Worm (Caenorhabditis elegans): ENCODE data around the gene ssp-10.

Gene ssp-10

ce11 chrIV:9803544-9803943, 47.3 kb downstream of the ssp-10 start (continued):
- no peak for TF ChIP-seq zip-4 (GFP tag; optimal IDR thresholded peaks at IDR 0.05)
- peak in 1 of 2 experiments; percentile 47 for TF ChIP-seq mdl-1 (tag; optimal IDR thresholded peaks at IDR 0.05)
- no peak for TF ChIP-seq ets-5 (GFP tag; IDR thresholded peaks at IDR 0.05)
- TF ChIP-seq Y116A8C.19 (tag; optimal IDR thresholded peaks at IDR 0.05; ENCODE audit: borderline replicate concordance) = no peak
- TF ChIP-seq pax-3 (tag; optimal IDR thresholded peaks at IDR 0.05) = no peak
- peak; percentile 87 for TF ChIP-seq mep-1 (tag; optimal IDR thresholded peaks at IDR 0.05)
- no peak for TF ChIP-seq mab-9 (GFP tag; IDR thresholded peaks at IDR 0.05)
- peak; percentile 61 for TF ChIP-seq nhr-90 (tag; optimal IDR thresholded peaks at IDR 0.05; ENCODE audit: poor library complexity)
- peak; percentile 69 for TF ChIP-seq blmp-1 (tag; optimal IDR thresholded peaks at IDR 0.05)
- peak; percentile 38 for TF ChIP-seq nhr-77 (tag; optimal IDR thresholded peaks at IDR 0.05)
- TF ChIP-seq F16B12.6 (tag; optimal IDR thresholded peaks at IDR 0.05) = no peak
- no peak for TF ChIP-seq fkh-10 (GFP tag; optimal IDR thresholded peaks at IDR 0.05)
- TF ChIP-seq snu-23 (GFP tag; optimal IDR thresholded peaks at IDR 0.05) = peak; percentile 82
- no peak for TF ChIP-seq C04F5.9 (tag; optimal IDR thresholded peaks at IDR 0.05)
- no peak for TF ChIP-seq lin-15B (tag; optimal IDR thresholded peaks at IDR 0.05)
- TF ChIP-seq jun-1 (tag; optimal IDR thresholded peaks at IDR 0.05) = peak; percentile 65
- TF ChIP-seq tlp-1 (tag; optimal IDR thresholded peaks at IDR 0.05) = no peak
- TF ChIP-seq unc-62 (GFP tag; optimal IDR thresholded peaks at IDR 0.05) = no peak
- TF ChIP-seq unc-30 (tag; optimal IDR thresholded peaks at IDR 0.05) = no peak
- peak; percentile 30 for TF ChIP-seq nhr-47 (tag; optimal IDR thresholded peaks at IDR 0.05)
- peak; percentile 33; the same call in 1 of the 2 replicates for TF ChIP-seq grh-1 (GFP tag; IDR thresholded peaks at IDR 0.05)
- peak; percentile 64 for TF ChIP-seq elt-2 (tag; optimal IDR thresholded peaks at IDR 0.05)
- no peak for TF ChIP-seq isw-1 (GFP tag; IDR thresholded peaks at IDR 0.05)
- no peak for TF ChIP-seq ceh-88 (GFP tag; IDR thresholded peaks at IDR 0.05)
- no peak for TF ChIP-seq nhr-12 (tag; optimal IDR thresholded peaks at IDR 0.05)
- TF ChIP-seq ceh-90 (tag; optimal IDR thresholded peaks at IDR 0.05) = no peak
- TF ChIP-seq nhr-71 (tag; optimal IDR thresholded peaks at IDR 0.05) = peak; percentile 82
- no peak for TF ChIP-seq nhr-84 (tag; optimal IDR thresholded peaks at IDR 0.05)
- TF ChIP-seq ceh-82 (tag; optimal IDR thresholded peaks at IDR 0.05) = peak in 1 of 3 experiments; percentile 18
- no peak for TF ChIP-seq snpc-4 (tag; optimal IDR thresholded peaks at IDR 0.05)
- TF ChIP-seq mef-2 (tag; optimal IDR thresholded peaks at IDR 0.05) = no peak
- TF ChIP-seq xbp-1 (tag; optimal IDR thresholded peaks at IDR 0.05) = peak; percentile 41
- TF ChIP-seq hlh-17 (GFP tag; optimal IDR thresholded peaks at IDR 0.05; ENCODE audit: borderline replicate concordance) = no peak
- TF ChIP-seq nhr-85 (tag) = peak; percentile 87
- no peak for TF ChIP-seq efl-3 (GFP tag; optimal IDR thresholded peaks at IDR 0.05)
- TF ChIP-seq sox-4 (tag; optimal IDR thresholded peaks at IDR 0.05) = no peak
- peak; percentile 26 for TF ChIP-seq tbx-2 (tag; optimal IDR thresholded peaks at IDR 0.05)
- no peak for TF ChIP-seq aha-1 (tag; optimal IDR thresholded peaks at IDR 0.05)
- TF ChIP-seq pag-3 (tag; optimal IDR thresholded peaks at IDR 0.05; ENCODE audit: borderline replicate concordance, insufficient read depth) = no peak
- no peak for TF ChIP-seq zag-1 (tag; optimal IDR thresholded peaks at IDR 0.05)
- no peak for TF ChIP-seq fkh-4 (tag; optimal IDR thresholded peaks at IDR 0.05; ENCODE audit: borderline replicate concordance)
- peak; percentile 90 for TF ChIP-seq nhr-20 (tag; optimal IDR thresholded peaks at IDR 0.05)
- TF ChIP-seq nhr-11 (tag; optimal IDR thresholded peaks at IDR 0.05) = no peak
- no peak for TF ChIP-seq C34B4.2 (tag; optimal IDR thresholded peaks at IDR 0.05)
- TF ChIP-seq nhr-19 (GFP tag; conservative IDR thresholded peaks at IDR 0.05) = peak; percentile 67
- TF ChIP-seq nhr-28 (tag; optimal IDR thresholded peaks at IDR 0.05) = no peak
- peak; percentile 39 to 54 for TF ChIP-seq efl-1 (optimal IDR thresholded peaks at IDR 0.05)
- TF ChIP-seq efl-1 (GFP tag; optimal IDR thresholded peaks at IDR 0.05 in 1 of 2) = peak; percentile 34 to 94
- peak in 3 of 6 experiments; percentile 5 to 56 (median 33) for TF ChIP-seq elt-3 (tag; optimal IDR thresholded peaks at IDR 0.05)
- peak; percentile 29 for TF ChIP-seq dsc-1 (tag; optimal IDR thresholded peaks at IDR 0.05)
- no peak for TF ChIP-seq vab-15 (tag; optimal IDR thresholded peaks at IDR 0.05)
- no peak for TF ChIP-seq alr-1 (tag; optimal IDR thresholded peaks at IDR 0.05; ENCODE audit: borderline replicate concordance)
- TF ChIP-seq aly-2 (tag; optimal IDR thresholded peaks at IDR 0.05) = peak; percentile 62
- peak in 1 of 2 experiments; percentile 70 for TF ChIP-seq lin-35 (GFP tag; optimal IDR thresholded peaks at IDR 0.05)
